Worm (Caenorhabditis elegans) whole organism, L4/young adult: ENCODE results near the gene clec-140.

Experiments used
- W03F9.2 ChIP-seq: fragments of 150-350 bp; optimal IDR thresholded peaks from 2 replicates; lab custom pipeline; 2014; ENCODE audit warnings: missing biosample characterization, missing genetic modification characterization
- dao-5 ChIP-seq: sonication (generic microtip); optimal IDR thresholded peaks from 2 replicates; lab custom pipeline; 2016; ENCODE audit warnings: missing genotype, missing genetic modification characterization, moderate library complexity, missing compliant biosample characterization
- him-1 ChIP-seq: sonication (generic microtip); optimal IDR thresholded peaks from 2 replicates; lab custom pipeline; 2016; ENCODE audit warnings: missing genotype, missing genetic modification reagents, missing genetic modification characterization, missing compliant biosample characterization

The clec-140 gene

ce11 chrII:4698266-4698771 lies 25.5 kb downstream of the clec-140 start, which contains the start of the genes rpn-5 and scc-1:
rpn-5 (minus strand) TSS chrII:4698427.
scc-1 (plus strand) TSS chrII:4698721.
- peak; percentile 61 for TF ChIP-seq W03F9.2 (tag; lab: Kevin White, UChicago)
- TF ChIP-seq dao-5 (tag; lab: Kevin White, UChicago): no peak

- TF ChIP-seq him-1 (tag; lab: Kevin White, UChicago): peak; percentile 34
- TF ChIP-seq W03F9.2 (tag; lab: Kevin White, UChicago): peak; percentile 8
These were observed 28.7 kb downstream of the clec-140 start, which contains the start of gene unc-85 for ce11 chrII:4701482-4702119. unc-85 (plus strand) TSS chrII:4702069.

- TF ChIP-seq W03F9.2 (tag; lab: Kevin White, UChicago): no peak
- no peak for TF ChIP-seq him-1 (tag; lab: Kevin White, UChicago)
- TF ChIP-seq dao-5 (tag; lab: Kevin White, UChicago): no peak
These were observed 30.2 kb downstream of the clec-140 start for ce11 chrII:4703011-4703410.

DNA sequence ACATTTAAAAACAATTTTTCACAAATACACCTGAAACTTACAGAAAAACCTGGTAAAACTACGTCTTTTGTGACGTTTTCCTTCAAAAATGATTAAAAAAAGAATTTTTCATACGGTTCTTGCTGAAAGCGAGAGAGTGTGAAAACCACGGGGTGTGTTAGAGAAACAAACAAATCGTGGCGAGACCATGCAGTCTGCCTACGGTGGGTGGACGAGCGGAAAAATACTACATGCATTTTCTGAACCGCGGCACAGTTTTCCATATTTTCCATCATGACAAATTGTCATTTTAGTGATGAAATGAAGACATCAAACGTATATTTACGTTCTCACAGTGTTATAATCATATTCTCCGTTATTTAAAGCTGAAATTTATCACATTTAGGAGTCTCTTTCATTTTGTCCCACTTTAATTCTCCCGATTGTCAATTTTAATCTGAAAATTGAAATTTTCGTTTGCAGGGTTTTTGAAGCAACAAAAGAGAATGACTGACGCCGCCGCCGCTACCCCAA lies 33.6 kb downstream of the clec-140 start, which contains the start of the genes F10G7.9 and tsn-1:
Gene F10G7.9, minus strand, starts transcription at position 127 of the 513 bp plus-strand sequence.
Gene tsn-1, plus strand, starts transcription at position 463 of the 513 bp plus-strand sequence.
- TF ChIP-seq W03F9.2 (tag; lab: Kevin White, UChicago) (peak; percentile 88), him-1 (tag; lab: Kevin White, UChicago) (no peak)

DNA sequence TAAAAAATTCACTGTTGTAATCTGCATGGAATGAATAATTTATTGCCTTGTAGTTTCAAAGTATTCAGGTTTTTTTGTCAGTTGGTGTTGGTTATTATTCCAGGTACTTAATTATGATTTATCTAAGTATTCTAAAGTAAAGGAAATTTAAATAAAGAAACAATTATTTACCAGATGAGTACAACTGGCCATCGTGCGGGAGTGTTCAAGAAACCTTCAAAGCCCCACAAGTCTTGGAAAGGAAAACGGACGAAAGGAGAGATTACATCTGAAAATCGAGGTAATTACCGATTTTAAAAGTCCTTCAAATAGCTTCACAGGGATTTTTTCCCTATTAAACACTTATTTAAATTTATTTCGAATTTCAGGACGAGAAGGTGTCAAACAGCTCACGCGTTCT lies 37.3 kb downstream of the clec-140 start, which contains the start of gene tag-151:
Gene tag-151, plus strand, starts transcription at position 158 of the 400 bp plus-strand sequence.
- TF ChIP-seq dao-5 (tag; lab: Kevin White, UChicago) (no peak), him-1 (tag; lab: Kevin White, UChicago) (no peak), W03F9.2 (tag; lab: Kevin White, UChicago) (no peak)

DNA sequence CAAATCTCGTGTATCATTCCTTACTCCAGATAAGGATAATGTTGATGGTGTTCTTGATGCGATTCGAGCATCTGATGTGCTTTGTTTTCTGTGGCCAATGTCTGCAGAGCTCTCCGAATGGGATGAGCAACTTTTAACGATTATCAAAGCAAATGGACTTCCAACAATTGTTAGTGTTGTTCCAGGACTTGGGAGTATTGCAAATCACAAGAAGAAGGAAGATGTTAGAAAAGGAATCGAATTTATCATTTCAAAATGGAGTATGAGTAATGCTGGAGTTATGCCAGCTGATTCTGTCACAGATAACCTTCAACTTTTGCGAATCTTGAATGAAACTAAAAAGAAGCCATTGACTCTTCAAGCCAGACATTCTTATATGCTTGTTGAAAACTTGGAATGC lies 38.0 kb downstream of the clec-140 start:
- no peak for TF ChIP-seq W03F9.2 (tag; lab: Kevin White, UChicago)
- no peak for TF ChIP-seq him-1 (tag; lab: Kevin White, UChicago)
- TF ChIP-seq dao-5 (tag; lab: Kevin White, UChicago): no peak

ce11 chrII:4715676-4716075 lies 42.8 kb downstream of the clec-140 start, which contains the start of gene F41C3.8:
F41C3.8 (plus strand) TSS chrII:4716046.
- no peak for TF ChIP-seq dao-5 (tag; lab: Kevin White, UChicago)
- no peak for TF ChIP-seq him-1 (tag; lab: Kevin White, UChicago)
- no peak for TF ChIP-seq W03F9.2 (tag; lab: Kevin White, UChicago)
